Worm (Caenorhabditis elegans) whole organism, late embryonic: ENCODE data around the gene srt-18.

ENCODE experiments used
- dmd-4 ChIP-seq: sonication (generic microtip); optimal IDR thresholded peaks from 2 replicates; lab custom pipeline; 2016; ENCODE audit warnings: borderline replicate concordance, missing genetic modification characterization, missing compliant biosample characterization
- pqm-1 ChIP-seq: sonication (generic microtip); optimal IDR thresholded peaks from 2 replicates; lab custom pipeline; 2016; ENCODE audit warnings: missing genetic modification characterization, missing compliant biosample characterization
- sox-4 ChIP-seq: sonication (generic microtip); optimal IDR thresholded peaks from 2 replicates; lab custom pipeline; 2017; ENCODE audit warnings: mild to moderate bottlenecking, missing genetic modification characterization, inconsistent platforms, missing compliant biosample characterization

DNA sequence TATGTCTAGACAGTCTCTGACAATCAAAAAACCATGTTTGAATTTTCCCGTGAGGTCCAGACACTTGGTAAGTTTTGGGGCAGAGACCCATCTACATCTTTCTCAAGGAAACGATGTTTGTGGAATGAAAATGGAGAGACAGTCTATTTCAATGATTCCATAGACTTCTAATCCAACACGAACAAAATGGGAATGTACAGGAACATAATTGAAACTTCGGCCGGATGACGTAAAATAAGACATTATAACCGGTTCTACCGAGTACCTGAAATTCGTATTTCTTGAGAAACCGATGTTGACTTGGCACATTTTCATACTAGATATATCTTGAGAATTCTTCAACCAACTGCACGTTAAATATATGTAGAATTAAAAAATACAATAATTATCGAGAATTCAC, 27.3 kb downstream of the srt-18 start, which contains the start of gene str-87:
- no peak for TF ChIP-seq dmd-4 (tag; lab: Kevin White, UChicago)
- no peak for TF ChIP-seq sox-4 (tag; lab: Kevin White, UChicago)
- no peak for TF ChIP-seq pqm-1 (tag; lab: Kevin White, UChicago)
